Worm (Caenorhabditis elegans): ENCODE measurements around the gene Y38H6C.15.

DNA sequence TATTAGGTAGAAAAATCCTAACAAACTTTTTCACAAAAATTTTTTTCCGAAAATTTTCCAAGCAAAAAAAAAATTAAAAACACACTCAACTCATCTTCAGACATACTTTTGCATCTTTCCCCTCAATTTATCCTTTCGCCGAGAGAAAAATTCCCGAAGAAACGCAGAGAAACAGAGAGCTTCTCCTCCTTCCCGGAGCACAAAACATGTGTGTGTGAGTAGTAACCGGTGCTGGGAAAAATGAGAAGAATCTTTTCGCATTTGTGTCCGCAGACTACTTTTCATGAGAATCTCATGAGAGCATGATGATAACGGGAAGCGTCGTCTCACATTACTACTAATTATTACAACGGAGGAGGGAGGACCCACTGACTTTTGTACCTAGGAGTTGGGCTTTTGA lies 49.6 kb downstream of the Y38H6C.15 start:
- TF ChIP-seq nhr-76 (tag; optimal IDR thresholded peaks at IDR 0.05) = no peak
- no peak for TF ChIP-seq aly-2 (tag; optimal IDR thresholded peaks at IDR 0.05)
- TF ChIP-seq vab-15 (tag; optimal IDR thresholded peaks at IDR 0.05) = no peak
- no peak for TF ChIP-seq nhr-11 (tag; optimal IDR thresholded peaks at IDR 0.05)

Data from whole organism, L1 larva.